Worm (Caenorhabditis elegans) whole organism, early embryonic: ENCODE data around the gene cfp-1.

Source experiments
- B0310.2 ChIP-seq: sonication (generic microtip); optimal IDR thresholded peaks from 2 replicates; lab custom pipeline; 2016; ENCODE audit warnings: mild to moderate bottlenecking, missing genetic modification characterization, missing compliant biosample characterization
- F13C5.2 ChIP-seq: sonication (generic microtip); optimal IDR thresholded peaks from 2 replicates; lab custom pipeline; 2017; ENCODE audit warnings: mild to moderate bottlenecking, missing genetic modification characterization, inconsistent platforms, missing compliant biosample characterization
- aly-1 ChIP-seq: sonication (generic microtip); optimal IDR thresholded peaks from 2 replicates; lab custom pipeline; 2016; ENCODE audit warnings: missing genetic modification characterization, missing compliant biosample characterization
- ama-1 ChIP-seq: fragments of 150-350 bp; optimal IDR thresholded peaks from 2 replicates; lab custom pipeline; 2014
- ceh-13 ChIP-seq: fragments of 200-800 bp; sonication (Bioruptor generic); optimal IDR thresholded peaks from 2 replicates; lab custom pipeline; 2018; ENCODE audit warnings: mild to moderate bottlenecking, missing genetic modification characterization, missing compliant biosample characterization
- ceh-36 ChIP-seq: sonication (generic microtip); optimal IDR thresholded peaks from 2 replicates; lab custom pipeline; 2016; ENCODE audit warnings: missing genetic modification characterization, inconsistent platforms, missing compliant biosample characterization
- ets-7 ChIP-seq: sonication (generic microtip); optimal IDR thresholded peaks from 2 replicates; lab custom pipeline; 2016; ENCODE audit warnings: missing genotype, missing genetic modification characterization, missing compliant biosample characterization
- flt-1 ChIP-seq: fragments of 200-800 bp; sonication (Bioruptor generic); IDR thresholded peaks from 2 replicates; pipeline ENCODE4 v1.3.6; 2022; ENCODE audit warnings: missing genetic modification characterization, missing compliant biosample characterization
- hmbx-1 ChIP-seq: sonication (generic microtip); optimal IDR thresholded peaks from 2 replicates; lab custom pipeline; 2016; ENCODE audit warnings: mild to moderate bottlenecking, missing genetic modification characterization, missing compliant biosample characterization
- hmg-4 ChIP-seq: fragments of 200-800 bp; sonication (Bioruptor generic); optimal IDR thresholded peaks from 2 replicates; lab custom pipeline; 2018; ENCODE audit warnings: mild to moderate bottlenecking, missing genetic modification characterization, missing compliant biosample characterization
- hnd-1 ChIP-seq: sonication (generic microtip); optimal IDR thresholded peaks from 2 replicates; lab custom pipeline; 2016; ENCODE audit warnings: missing genetic modification characterization, missing compliant biosample characterization
- pes-1 ChIP-seq: fragments of 200-800 bp; sonication (Bioruptor generic); IDR thresholded peaks from 2 replicates; pipeline ENCODE4 v1.3.6; 2022; ENCODE audit warnings: missing genetic modification reagents, missing genetic modification characterization, missing compliant biosample characterization
- scrt-1 ChIP-seq: fragments of 200-800 bp; sonication (Bioruptor generic); IDR thresholded peaks from 2 replicates; pipeline ENCODE4 v1.3.6; 2022; ENCODE audit warnings: missing genetic modification characterization, missing compliant biosample characterization
- sea-1 ChIP-seq: fragments of 200-800 bp; sonication (Bioruptor generic); conservative IDR thresholded peaks from 2 replicates; pipeline ENCODE4 v1.3.6; 2022; ENCODE audit warnings: missing genetic modification characterization, missing compliant biosample characterization
- tbx-11 ChIP-seq: fragments of 200-800 bp; sonication (Bioruptor generic); IDR thresholded peaks from 2 replicates; pipeline ENCODE4 v1.3.6; 2022; ENCODE audit warnings: missing genetic modification characterization, missing compliant biosample characterization
- tbx-37 ChIP-seq: fragments of 200-800 bp; sonication (Bioruptor generic); conservative IDR thresholded peaks from 2 replicates; pipeline ENCODE4 v1.3.6; 2022; ENCODE audit warnings: missing genetic modification reagents, missing genetic modification characterization, missing compliant biosample characterization
- tra-4 ChIP-seq: sonication (generic microtip); optimal IDR thresholded peaks from 2 replicates; lab custom pipeline; 2017; ENCODE audit warnings: missing genetic modification characterization, missing compliant biosample characterization

cfp-1 gene

DNA sequence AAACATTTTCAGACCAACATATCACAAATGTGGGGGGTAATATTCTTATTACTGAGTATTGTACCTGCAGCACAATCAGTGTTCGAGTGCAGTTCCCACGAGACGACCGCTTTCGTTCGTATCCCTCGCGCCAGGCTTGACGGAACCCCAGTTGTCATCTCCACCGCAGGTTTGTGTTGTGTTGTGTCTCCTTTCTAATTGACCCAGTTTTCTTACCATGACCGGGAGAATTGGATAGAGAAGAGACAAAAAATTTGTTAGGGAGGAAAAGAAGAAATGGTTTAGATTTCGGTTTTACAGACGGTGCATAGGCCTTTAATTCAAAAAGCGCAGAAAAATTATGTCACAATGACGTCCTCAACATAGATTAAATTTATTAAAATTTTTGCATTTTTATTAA is 14.0 kb downstream of the cfp-1 start, which contains the start of gene noah-2:
Gene noah-2 (plus strand): TSS at position 13 of the 400 bp plus-strand sequence.
- no peak for TF ChIP-seq pes-1 (GFP tag; lab: Robert Waterston, UW)
- TF ChIP-seq tbx-37 (GFP tag; lab: Robert Waterston, UW): no peak
- no peak for TF ChIP-seq hmg-4
- TF ChIP-seq tra-4: no peak
- no peak for TF ChIP-seq ets-7 (tag; lab: Kevin White, UChicago)
- no peak for TF ChIP-seq tbx-11 (GFP tag; lab: Robert Waterston, UW)
- no peak for TF ChIP-seq flt-1 (GFP tag; lab: Robert Waterston, UW)
- no peak for TF ChIP-seq ceh-13 (GFP tag; lab: Kevin White, UChicago)
- TF ChIP-seq ama-1 (lab: Kevin White, UChicago): no peak
- no peak for TF ChIP-seq scrt-1 (GFP tag; lab: Robert Waterston, UW)
- TF ChIP-seq hmbx-1: no peak
- TF ChIP-seq hnd-1 (tag; lab: Kevin White, UChicago): no peak
- no peak for TF ChIP-seq sea-1 (GFP tag; lab: Robert Waterston, UW)
- TF ChIP-seq F13C5.2: no peak
- TF ChIP-seq ceh-36 (tag; lab: Kevin White, UChicago): no peak

DNA sequence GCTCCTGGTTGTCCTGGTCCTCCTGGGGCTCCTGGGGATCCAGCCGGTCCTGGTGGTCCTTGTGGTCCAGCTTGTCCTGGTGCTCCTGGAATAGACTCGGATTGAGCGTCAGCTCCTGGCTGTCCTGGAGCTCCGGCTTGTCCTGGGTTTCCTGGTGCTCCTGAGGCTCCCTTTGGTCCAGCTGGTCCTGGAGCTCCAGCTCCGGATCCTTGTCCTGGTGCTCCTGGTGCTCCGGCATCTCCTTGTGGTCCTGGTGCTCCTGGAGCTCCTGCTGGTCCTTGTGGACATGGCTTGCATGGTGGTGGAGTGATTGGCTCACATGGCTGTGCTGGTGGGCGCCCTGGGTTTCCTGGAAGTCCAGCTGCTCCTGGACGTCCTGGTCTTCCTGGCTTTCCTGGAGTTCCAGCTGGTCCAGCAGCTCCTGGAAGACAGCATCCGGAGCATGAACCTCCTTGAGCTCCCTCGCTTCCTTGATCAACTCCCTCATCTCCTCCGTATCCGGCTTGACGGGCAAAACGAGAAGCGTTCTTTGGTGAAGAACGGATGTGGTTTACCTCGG is 21.4 kb downstream of the cfp-1 start:
- no peak for TF ChIP-seq flt-1 (GFP tag; lab: Robert Waterston, UW)
- no peak for TF ChIP-seq tra-4
- TF ChIP-seq pes-1 (GFP tag; lab: Robert Waterston, UW): no peak
- no peak for TF ChIP-seq ceh-36 (tag; lab: Kevin White, UChicago)
- TF ChIP-seq tbx-37 (GFP tag; lab: Robert Waterston, UW): no peak
- no peak for TF ChIP-seq hnd-1 (tag; lab: Kevin White, UChicago)
- TF ChIP-seq ama-1 (lab: Kevin White, UChicago): no peak
- TF ChIP-seq hmbx-1: no peak
- no peak for TF ChIP-seq tbx-11 (GFP tag; lab: Robert Waterston, UW)
- no peak for TF ChIP-seq F13C5.2

DNA sequence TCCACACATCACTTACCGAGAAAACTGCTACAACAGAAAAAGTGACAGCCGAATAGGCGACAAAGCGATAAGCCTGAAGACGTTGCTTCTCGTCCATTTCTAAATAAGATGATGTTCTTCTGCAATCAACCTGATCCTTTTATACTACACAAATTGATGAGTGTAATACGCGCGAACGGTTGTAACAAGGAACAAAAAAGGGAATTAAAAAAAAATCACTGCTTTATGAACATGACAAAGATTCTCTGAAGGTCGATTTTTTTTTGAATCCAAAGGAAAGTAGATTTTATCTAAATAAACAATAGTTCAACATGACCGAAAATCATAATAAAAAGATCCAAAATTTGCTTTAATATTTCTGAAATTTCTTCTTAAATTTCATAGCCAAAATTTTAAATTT is 22.0 kb downstream of the cfp-1 start, which contains the start of gene col-133:
Gene col-133 (minus strand): TSS at position 101 of the 400 bp plus-strand sequence.
- TF ChIP-seq aly-1 (tag; lab: Kevin White, UChicago) (no peak), hnd-1 (tag; lab: Kevin White, UChicago) (no peak), sea-1 (GFP tag; lab: Robert Waterston, UW) (no peak), hmbx-1 (no peak), hmg-4 (no peak), F13C5.2 (no peak), flt-1 (GFP tag; lab: Robert Waterston, UW) (no peak), ceh-13 (GFP tag; lab: Kevin White, UChicago) (no peak), B0310.2 (tag; lab: Kevin White, UChicago) (no peak)

DNA sequence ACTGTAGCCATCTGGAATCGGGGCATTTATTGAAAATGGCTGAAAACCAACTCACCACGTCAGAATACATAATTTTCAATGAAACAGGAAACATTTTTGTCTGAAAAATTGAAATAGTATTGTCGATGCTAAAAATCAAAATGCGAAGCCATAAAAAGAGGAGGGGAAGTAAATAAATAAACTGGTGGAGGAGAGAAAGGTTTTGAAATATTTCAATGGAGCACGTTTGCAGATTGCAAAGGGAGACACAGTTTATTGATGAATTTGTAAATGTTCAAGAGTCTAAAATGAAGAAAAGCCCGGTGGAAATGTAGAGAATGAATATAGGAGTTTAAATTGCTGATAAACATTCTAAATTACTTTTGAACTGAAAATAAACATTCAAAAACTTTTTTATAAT is 25.8 kb downstream of the cfp-1 start, which contains the start of gene F52B11.5:
Gene F52B11.5 (minus strand): TSS at position 178 of the 400 bp plus-strand sequence.
- no peak for TF ChIP-seq tbx-11 (GFP tag; lab: Robert Waterston, UW)
- TF ChIP-seq hmbx-1: no peak
- no peak for TF ChIP-seq tbx-37 (GFP tag; lab: Robert Waterston, UW)
- TF ChIP-seq ama-1 (lab: Kevin White, UChicago): no peak
- TF ChIP-seq flt-1 (GFP tag; lab: Robert Waterston, UW): no peak
- TF ChIP-seq hnd-1 (tag; lab: Kevin White, UChicago): no peak
- TF ChIP-seq ceh-36 (tag; lab: Kevin White, UChicago): no peak
- no peak for TF ChIP-seq ceh-13 (GFP tag; lab: Kevin White, UChicago)
- no peak for TF ChIP-seq F13C5.2
- no peak for TF ChIP-seq scrt-1 (GFP tag; lab: Robert Waterston, UW)
- no peak for TF ChIP-seq sea-1 (GFP tag; lab: Robert Waterston, UW)
- TF ChIP-seq pes-1 (GFP tag; lab: Robert Waterston, UW): no peak
- TF ChIP-seq B0310.2 (tag; lab: Kevin White, UChicago): no peak

DNA sequence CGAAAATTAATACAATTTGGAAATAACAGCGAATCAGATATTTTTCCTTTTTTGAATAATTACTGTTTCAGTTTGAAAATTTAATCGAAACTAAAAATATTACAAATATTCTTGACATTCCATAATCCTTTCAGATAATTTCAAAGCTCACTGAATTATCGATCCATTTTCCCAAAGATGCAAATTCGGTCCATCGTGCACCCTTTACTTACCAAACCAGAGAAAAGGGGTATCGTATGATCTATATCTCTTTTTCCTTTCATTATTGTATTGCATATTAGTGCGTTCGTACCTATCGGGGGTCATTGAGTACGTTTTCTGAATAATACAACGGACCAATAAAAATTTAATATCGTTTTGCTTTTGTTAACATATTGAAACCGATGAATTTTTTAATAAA is 27.5 kb downstream of the cfp-1 start:
- TF ChIP-seq tbx-11 (GFP tag; lab: Robert Waterston, UW) (no peak), scrt-1 (GFP tag; lab: Robert Waterston, UW) (no peak), sea-1 (GFP tag; lab: Robert Waterston, UW) (no peak), aly-1 (tag; lab: Kevin White, UChicago) (no peak), ama-1 (lab: Kevin White, UChicago) (no peak), pes-1 (GFP tag; lab: Robert Waterston, UW) (no peak), flt-1 (GFP tag; lab: Robert Waterston, UW) (no peak), F13C5.2 (no peak), hmbx-1 (no peak), ceh-36 (tag; lab: Kevin White, UChicago) (no peak)

DNA sequence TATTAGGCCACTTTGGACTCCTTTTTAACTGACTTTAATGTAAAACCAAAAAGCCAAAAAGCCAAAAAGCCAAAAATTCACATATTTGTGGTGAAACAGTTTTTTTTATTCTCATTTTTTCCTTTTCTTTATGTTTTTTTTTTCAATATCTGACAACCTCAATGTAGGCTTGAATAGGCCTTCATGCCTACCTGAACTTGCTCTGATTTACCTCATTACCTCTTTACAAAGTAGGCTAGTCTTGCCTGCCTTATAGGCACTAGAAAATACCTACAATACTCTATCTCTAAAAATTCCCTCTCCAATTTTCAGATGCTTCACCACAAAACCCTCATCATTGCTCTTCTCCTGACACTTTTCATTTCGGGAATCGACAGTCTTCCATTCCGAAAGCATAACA is 29.0 kb downstream of the cfp-1 start, which contains the start of gene ins-34:
Gene ins-34 (plus strand): TSS at position 301 of the 400 bp plus-strand sequence.
- TF ChIP-seq scrt-1 (GFP tag; lab: Robert Waterston, UW) (no peak), hmbx-1 (no peak), hmg-4 (no peak), ets-7 (tag; lab: Kevin White, UChicago) (no peak), F13C5.2 (no peak), B0310.2 (tag; lab: Kevin White, UChicago) (no peak), ceh-13 (GFP tag; lab: Kevin White, UChicago) (no peak), tbx-37 (GFP tag; lab: Robert Waterston, UW) (no peak), flt-1 (GFP tag; lab: Robert Waterston, UW) (no peak), pes-1 (GFP tag; lab: Robert Waterston, UW) (no peak), hnd-1 (tag; lab: Kevin White, UChicago) (no peak), tra-4 (no peak), ama-1 (lab: Kevin White, UChicago) (no peak), aly-1 (tag; lab: Kevin White, UChicago) (no peak), tbx-11 (GFP tag; lab: Robert Waterston, UW) (no peak), ceh-36 (tag; lab: Kevin White, UChicago) (no peak), sea-1 (GFP tag; lab: Robert Waterston, UW) (no peak)

DNA sequence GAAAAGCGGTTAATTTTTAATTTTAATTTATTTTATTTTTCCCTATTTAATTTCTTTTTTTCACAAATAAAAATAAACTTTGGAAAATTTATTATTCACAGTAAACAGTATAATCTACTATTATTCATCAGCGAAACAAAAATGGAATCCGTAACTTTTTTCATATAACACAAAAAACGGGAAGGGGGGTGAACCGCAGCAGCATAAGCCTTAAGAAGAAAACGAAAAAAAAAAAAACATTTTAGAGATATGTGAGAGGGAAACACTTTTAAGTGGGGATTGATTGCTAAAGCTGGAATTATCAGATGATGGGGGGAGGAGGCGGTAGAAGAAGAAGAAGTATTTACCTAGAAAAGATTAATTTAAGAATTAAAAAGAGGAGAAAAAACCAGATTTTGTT is 30.4 kb downstream of the cfp-1 start:
- TF ChIP-seq tra-4 (no peak), ets-7 (tag; lab: Kevin White, UChicago) (no peak), F13C5.2 (no peak), hmg-4 (no peak), hmbx-1 (no peak), tbx-11 (GFP tag; lab: Robert Waterston, UW) (no peak)
